Worm (Caenorhabditis elegans) whole organism, early embryonic: ENCODE results near the gene sri-30.

Experiments
- ama-1 ChIP-seq: fragments of 150-350 bp; optimal IDR thresholded peaks from 2 replicates; lab custom pipeline; 2014
- ceh-13 ChIP-seq: fragments of 200-800 bp; sonication (Bioruptor generic); optimal IDR thresholded peaks from 2 replicates; lab custom pipeline; 2018; ENCODE audit warnings: mild to moderate bottlenecking, missing genetic modification characterization, missing compliant biosample characterization
- tra-4 ChIP-seq: sonication (generic microtip); optimal IDR thresholded peaks from 2 replicates; lab custom pipeline; 2017; ENCODE audit warnings: missing genetic modification characterization, missing compliant biosample characterization

- TF ChIP-seq tra-4 (tag; lab: Kevin White, UChicago) (no peak), ceh-13 (GFP tag; lab: Kevin White, UChicago) (no peak), ama-1 (lab: Kevin White, UChicago) (no peak)
Measured at ce11 chrII:2997828-2998441, 48.0 kb upstream of the sri-30 start.
